Fruit fly (Drosophila melanogaster): ENCODE measurements around the gene CG14963.
A peak's percentile ranks its signal among the peaks of the same experiment; 100 is the strongest.

The CG14963 gene

dm6 chr3L:3198447-3199402 is 26.4 kb upstream of the CG14963 start, which contains the start of the genes CG32276 and gry (continued):
- peak; percentile 82 for TF ChIP-seq CG8944 (GFP tag; optimal IDR thresholded peaks at IDR 0.05)
- peak in 1 of 2 experiments; percentile 66 for TF ChIP-seq bsh (GFP tag; optimal IDR thresholded peaks at IDR 0.05)
- TF ChIP-seq gt (GFP tag; IDR thresholded peaks at IDR 0.05), result peak; percentile 35; the same call in 1 of the 2 replicates
- TF ChIP-seq ase (GFP tag; IDR thresholded peaks at IDR 0.05), result peak; percentile 58; the same call in 1 of the 3 replicates
- peak; percentile 50 for TF ChIP-seq HLHmδ (GFP tag; optimal IDR thresholded peaks at IDR 0.05)
- TF ChIP-seq CG4617 (GFP tag; optimal IDR thresholded peaks at IDR 0.05; ENCODE audit: borderline replicate concordance), result peak; percentile 86
- TF ChIP-seq fd3F (GFP tag; optimal IDR thresholded peaks at IDR 0.05), result peak; percentile 53
- peak; percentile 98 for TF ChIP-seq Ets65A (GFP tag)
- TF ChIP-seq cas (GFP tag; IDR thresholded peaks at IDR 0.05), result peak; percentile 54; the same call in 1 of the 2 replicates
- peak; percentile 76 for TF ChIP-seq scrt (GFP tag; optimal IDR thresholded peaks at IDR 0.05)
- peak; percentile 33 for TF ChIP-seq NK7.1 (GFP tag; optimal IDR thresholded peaks at IDR 0.05)
- TF ChIP-seq Lhr (GFP tag; optimal IDR thresholded peaks at IDR 0.05), result peak; percentile 75
- peak; percentile 63 for TF ChIP-seq danr (GFP tag; IDR thresholded peaks at IDR 0.05)
- peak; percentile 64 for TF ChIP-seq CG9215 (GFP tag; IDR thresholded peaks at IDR 0.05)
- peak; percentile 84 for TF ChIP-seq nom (GFP tag; optimal IDR thresholded peaks at IDR 0.05)
- no peak for TF ChIP-seq pita (GFP tag; optimal IDR thresholded peaks at IDR 0.05)
- TF ChIP-seq CG10565 (GFP tag; optimal IDR thresholded peaks at IDR 0.05), result peak; percentile 26
- TF ChIP-seq CG18764 (GFP tag; optimal IDR thresholded peaks at IDR 0.05), result peak; percentile 74
- peak; percentile 49 for TF ChIP-seq CG18011 (GFP tag; optimal IDR thresholded peaks at IDR 0.05)
- peak; percentile 88 for TF ChIP-seq CG9932 (GFP tag; IDR thresholded peaks at IDR 0.05)
- no peak for TF ChIP-seq CkIIα-i1 (GFP tag; IDR thresholded peaks at IDR 0.05)
- peak; percentile 50; the same call in 2 of the 3 replicates for TF ChIP-seq CG16813 (GFP tag; IDR thresholded peaks at IDR 0.05; ENCODE audit: partially characterized antibody)
- TF ChIP-seq CG31224 (GFP tag; IDR thresholded peaks at IDR 0.05), result peak; percentile 66
- no peak for TF ChIP-seq Hmx (GFP tag; optimal IDR thresholded peaks at IDR 0.05)
- peak; percentile 76 to 81 for TF ChIP-seq dpn (GFP tag; optimal IDR thresholded peaks at IDR 0.05)
- TF ChIP-seq BEAF-32 (GFP tag; optimal IDR thresholded peaks at IDR 0.05), result peak; percentile 67
- no peak for TF ChIP-seq Awh (GFP tag; IDR thresholded peaks at IDR 0.05)
- no peak for TF ChIP-seq cad (GFP tag; optimal IDR thresholded peaks at IDR 0.05)
- no peak for TF ChIP-seq Lpt (GFP tag; optimal IDR thresholded peaks at IDR 0.05)
- TF ChIP-seq CG30403 (GFP tag; optimal IDR thresholded peaks at IDR 0.05), result peak; percentile 84
- peak; percentile 58 for TF ChIP-seq CG8089 (GFP tag; optimal IDR thresholded peaks at IDR 0.05)
- no peak for TF ChIP-seq sd (tag; optimal IDR thresholded peaks at IDR 0.05)
- TF ChIP-seq CG31365 (tag; optimal IDR thresholded peaks at IDR 0.05), result no peak
- peak; percentile 39 for TF ChIP-seq gcm2 (GFP tag; optimal IDR thresholded peaks at IDR 0.05)
- no peak for TF ChIP-seq CG10654 (GFP tag; optimal IDR thresholded peaks at IDR 0.05)
- TF ChIP-seq CG15269 (tag; optimal IDR thresholded peaks at IDR 0.05), result no peak
- TF ChIP-seq tio (GFP tag; optimal IDR thresholded peaks at IDR 0.05), result no peak
- TF ChIP-seq CG4820 (GFP tag; optimal IDR thresholded peaks at IDR 0.05), result peak; percentile 77
- TF ChIP-seq B-H2 (GFP tag; optimal IDR thresholded peaks at IDR 0.05), result peak; percentile 83
- peak; percentile 41 for TF ChIP-seq CG6683 (GFP tag; optimal IDR thresholded peaks at IDR 0.05)
- peak; percentile 65 for TF ChIP-seq esg (GFP tag; conservative IDR thresholded peaks at IDR 0.05)
- peak; percentile 78 for TF ChIP-seq CG30020 (tag; optimal IDR thresholded peaks at IDR 0.05)
- peak; percentile 65; the same call in 1 of the 2 replicates for TF ChIP-seq lmd (GFP tag; IDR thresholded peaks at IDR 0.05)
- TF ChIP-seq Elba2 (GFP tag; optimal IDR thresholded peaks at IDR 0.05), result peak; percentile 64
- TF ChIP-seq CG42726 (GFP tag; IDR thresholded peaks at IDR 0.05; ENCODE audit: partially characterized antibody), result no peak
- no peak for TF ChIP-seq CG2678 (tag; optimal IDR thresholded peaks at IDR 0.05)
- no peak for TF ChIP-seq rib (GFP tag; IDR thresholded peaks at IDR 0.05)
- peak; percentile 54 for TF ChIP-seq eyg (GFP tag; optimal IDR thresholded peaks at IDR 0.05)
